Worm (Caenorhabditis elegans) whole organism, L4/young adult: Measurements from ENCODE around the gene F53A2.3.

Experiments
- W03F9.2 ChIP-seq: fragments of 150-350 bp; optimal IDR thresholded peaks from 2 replicates; lab custom pipeline; 2014; ENCODE audit warnings: missing biosample characterization, missing genetic modification characterization
- dao-5 ChIP-seq: sonication (generic microtip); optimal IDR thresholded peaks from 2 replicates; lab custom pipeline; 2016; ENCODE audit warnings: missing genotype, missing genetic modification characterization, moderate library complexity, missing compliant biosample characterization
- him-1 ChIP-seq: sonication (generic microtip); optimal IDR thresholded peaks from 2 replicates; lab custom pipeline; 2016; ENCODE audit warnings: missing genotype, missing genetic modification reagents, missing genetic modification characterization, missing compliant biosample characterization

DNA sequence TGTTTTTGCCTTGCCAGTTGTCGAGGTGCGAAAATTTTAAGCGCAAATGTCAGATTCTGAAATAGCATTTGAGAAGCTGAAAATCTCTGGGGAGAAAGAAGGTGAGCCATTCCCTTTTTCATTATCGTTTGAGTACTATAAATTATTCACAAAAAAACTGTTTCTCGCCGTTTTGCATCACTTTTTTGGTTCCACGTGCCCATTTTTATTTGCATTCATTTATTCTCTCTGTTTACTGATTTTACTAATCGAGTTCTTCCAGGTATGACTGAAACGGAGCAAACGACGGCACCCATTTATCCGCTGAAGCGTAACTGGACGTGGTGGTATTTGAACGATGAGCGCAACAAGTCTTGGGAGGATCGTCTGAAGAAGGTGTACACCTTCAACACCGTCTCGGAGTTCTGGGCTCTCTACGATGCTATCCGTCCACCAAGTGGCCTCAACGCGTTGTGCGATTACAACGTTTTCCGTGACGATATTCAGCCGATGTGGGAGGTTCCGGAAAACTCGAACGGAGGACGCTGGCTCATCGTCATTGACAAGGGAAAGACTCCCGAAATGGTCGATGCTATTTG, 4.1 kb upstream of the F53A2.3 start:
- TF ChIP-seq dao-5 (tag; lab: Kevin White, UChicago) = no peak
- no peak for TF ChIP-seq W03F9.2
- TF ChIP-seq him-1 (tag; lab: Kevin White, UChicago) = no peak
